Worm (Caenorhabditis elegans) whole organism, L3 larva: Measurements from ENCODE around the gene sdz-10.

Experiments used
- R02D3.7 ChIP-seq: fragments of 150-350 bp; optimal IDR thresholded peaks from 2 replicates; lab custom pipeline; 2014; ENCODE audit warnings: missing biosample characterization, missing genetic modification characterization
- ZK546.5 ChIP-seq: sonication (generic microtip); optimal IDR thresholded peaks from 2 replicates; lab custom pipeline; 2017; ENCODE audit warnings: missing biosample characterization, missing genetic modification characterization
- aly-2 ChIP-seq: fragments of 150-350 bp; optimal IDR thresholded peaks from 2 replicates; lab custom pipeline; 2014; ENCODE audit warnings: missing biosample characterization, missing genetic modification characterization
- ama-1 ChIP-seq: fragments of 150-350 bp; optimal IDR thresholded peaks from 2 replicates; lab custom pipeline; 2018
- ceh-16 ChIP-seq: sonication (generic microtip); optimal IDR thresholded peaks from 2 replicates; lab custom pipeline; 2017; ENCODE audit warnings: missing biosample characterization, missing genetic modification characterization
- ceh-82 ChIP-seq: fragments of 150-350 bp; optimal IDR thresholded peaks from 2 replicates; lab custom pipeline; 2014; ENCODE audit warnings: missing biosample characterization, missing genetic modification characterization
- daf-12 ChIP-seq: fragments of 150-350 bp; optimal IDR thresholded peaks from 2 replicates; lab custom pipeline; 2014; ENCODE audit warnings: missing biosample characterization, missing genetic modification reagents, missing genetic modification characterization
- egl-27 ChIP-seq: sonication (generic microtip); optimal IDR thresholded peaks from 4 replicates; lab custom pipeline; 2017; ENCODE audit warnings: missing biosample characterization, missing genetic modification reagents, missing genetic modification characterization
- egl-5 ChIP-seq: fragments of 150-350 bp; optimal IDR thresholded peaks from 2 replicates; lab custom pipeline; 2017; ENCODE audit warnings: missing biosample characterization, missing genetic modification reagents, missing genetic modification characterization, inconsistent platforms
- elt-1 ChIP-seq: fragments of 150-350 bp; optimal IDR thresholded peaks from 2 replicates; lab custom pipeline; 2014; ENCODE audit warnings: missing biosample characterization, missing genetic modification characterization
- elt-3 ChIP-seq, 3 experiments: fragments of 150-350 bp in 1 of 3; sonication (generic microtip) in 2 of 3; optimal IDR thresholded peaks; 2 replicates in 2 of 3; 4 replicates in 1 of 3; lab custom pipeline; 2014 to 2017; ENCODE audit warnings: missing biosample characterization in 3 of 3, missing genetic modification characterization in 3 of 3
- eor-1 ChIP-seq, 2 experiments: fragments of 150-350 bp; optimal IDR thresholded peaks; 2 replicates each; lab custom pipeline; 2014 to 2018; ENCODE audit warnings: missing biosample characterization in 2 of 2, missing genetic modification characterization in 2 of 2
- fkh-10 ChIP-seq: sonication (generic microtip); optimal IDR thresholded peaks from 2 replicates; lab custom pipeline; 2017; ENCODE audit warnings: missing biosample characterization, missing genetic modification reagents, missing genetic modification characterization
- jun-1 ChIP-seq: fragments of 150-350 bp; optimal IDR thresholded peaks from 2 replicates; lab custom pipeline; 2014; ENCODE audit warnings: missing biosample characterization, missing genetic modification reagents, missing genetic modification characterization
- lin-39 ChIP-seq: fragments of 150-350 bp; optimal IDR thresholded peaks from 2 replicates; lab custom pipeline; 2018; ENCODE audit warnings: missing biosample characterization, missing genetic modification reagents, missing genetic modification characterization
- mml-1 ChIP-seq: fragments of 150-350 bp; sonication (generic microtip); optimal IDR thresholded peaks from 3 replicates; lab custom pipeline; 2014; ENCODE audit warnings: missing biosample characterization, missing genetic modification characterization
- nfya-1 ChIP-seq: sonication (generic microtip); optimal IDR thresholded peaks from 2 replicates; lab custom pipeline; 2017; ENCODE audit warnings: missing genetic modification characterization, mild to moderate bottlenecking, missing compliant biosample characterization, antibody characterized with exemption, moderate library complexity; ENCODE audit not compliant: insufficient read depth
- nhr-11 ChIP-seq: fragments of 150-350 bp; optimal IDR thresholded peaks from 2 replicates; lab custom pipeline; 2014; ENCODE audit warnings: missing biosample characterization, missing genetic modification characterization
- nhr-12 ChIP-seq: fragments of 150-350 bp; optimal IDR thresholded peaks from 2 replicates; lab custom pipeline; 2014; ENCODE audit warnings: missing biosample characterization, missing genetic modification characterization
- nhr-23 ChIP-seq: fragments of 150-350 bp; optimal IDR thresholded peaks from 2 replicates; lab custom pipeline; 2014; ENCODE audit warnings: missing biosample characterization, missing genetic modification reagents, missing genetic modification characterization
- nhr-237 ChIP-seq: fragments of 150-350 bp; optimal IDR thresholded peaks from 2 replicates; lab custom pipeline; 2014; ENCODE audit warnings: missing biosample characterization, missing genetic modification characterization
- nhr-25 ChIP-seq: sonication (generic microtip); optimal IDR thresholded peaks from 2 replicates; lab custom pipeline; 2017; ENCODE audit warnings: missing biosample characterization, missing genetic modification characterization
- nhr-43 ChIP-seq: sonication (generic microtip); optimal IDR thresholded peaks from 2 replicates; lab custom pipeline; 2016; ENCODE audit warnings: mild to moderate bottlenecking, missing genetic modification characterization, missing compliant biosample characterization; ENCODE audit not compliant: poor library complexity, severe bottlenecking
- nhr-67 ChIP-seq: fragments of 150-350 bp; optimal IDR thresholded peaks from 2 replicates; lab custom pipeline; 2014; ENCODE audit warnings: missing biosample characterization, missing genetic modification characterization
- nhr-76 ChIP-seq: fragments of 150-350 bp; sonication (generic microtip); optimal IDR thresholded peaks from 5 replicates; lab custom pipeline; 2014; ENCODE audit warnings: missing biosample characterization, missing genetic modification characterization
- nhr-77 ChIP-seq: fragments of 150-350 bp; optimal IDR thresholded peaks from 2 replicates; lab custom pipeline; 2014; ENCODE audit warnings: missing biosample characterization, missing genetic modification characterization
- pqm-1 ChIP-seq: fragments of 150-350 bp; optimal IDR thresholded peaks from 2 replicates; lab custom pipeline; 2017; ENCODE audit warnings: missing biosample characterization, missing genetic modification characterization, inconsistent platforms
- tbx-2 ChIP-seq: sonication (generic microtip); optimal IDR thresholded peaks from 2 replicates; lab custom pipeline; 2016; ENCODE audit warnings: mild to moderate bottlenecking, missing genetic modification characterization, missing compliant biosample characterization
- unc-39 ChIP-seq: sonication (generic microtip); optimal IDR thresholded peaks from 4 replicates; lab custom pipeline; 2017; ENCODE audit warnings: missing biosample characterization, missing genetic modification characterization
- unc-62 ChIP-seq: fragments of 150-350 bp; sonication (generic microtip); optimal IDR thresholded peaks from 4 replicates; lab custom pipeline; 2014; ENCODE audit warnings: missing biosample characterization, missing genetic modification reagents, missing genetic modification characterization
- zag-1 ChIP-seq: fragments of 150-350 bp; optimal IDR thresholded peaks from 2 replicates; lab custom pipeline; 2014; ENCODE audit warnings: missing biosample characterization, missing genetic modification characterization
- ztf-11 ChIP-seq: fragments of 150-350 bp; optimal IDR thresholded peaks from 2 replicates; lab custom pipeline; 2014; ENCODE audit warnings: missing biosample characterization, missing genetic modification characterization
- ztf-4 ChIP-seq: fragments of 150-350 bp; optimal IDR thresholded peaks from 2 replicates; lab custom pipeline; 2014; ENCODE audit warnings: missing biosample characterization, missing genetic modification characterization

Gene sdz-10

DNA sequence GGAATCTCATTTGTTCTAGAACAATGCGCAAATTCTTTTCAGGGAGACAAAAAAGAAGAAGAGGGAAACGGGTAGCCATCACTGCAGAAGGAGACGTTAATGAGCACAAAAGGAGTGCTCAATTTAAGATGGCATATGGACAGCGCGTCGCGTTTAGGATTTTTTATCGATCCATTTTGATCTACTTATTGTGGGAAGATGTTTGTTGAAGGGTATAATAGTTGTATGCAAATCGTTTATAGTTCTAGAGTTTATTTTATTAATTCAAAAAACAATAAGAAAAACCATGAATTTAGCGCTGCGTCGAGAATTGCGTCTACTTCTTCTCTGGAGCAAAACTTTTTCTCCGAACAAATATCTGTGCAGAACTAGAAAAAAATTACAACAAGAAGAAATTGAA is 1.5 kb upstream of the sdz-10 start, which contains the start of gene sdz-9:
Gene sdz-9, minus strand, starts transcription at position 101 of the 400 bp plus-strand sequence.
- TF ChIP-seq nhr-25 (no peak), ZK546.5 (no peak), R02D3.7 (tag; lab: Kevin White, UChicago) (no peak), eor-1 (tag; optimal IDR thresholded peaks at IDR 0.05; lab: Kevin White, UChicago) (no peak)
- TF ChIP-seq, all 47 proteins: peak for 0

ce11 chrII:2770788-2771187 is 1.3 kb downstream of the sdz-10 start, which contains the start of gene fbxb-105:
fbxb-105 (minus strand) TSS chrII:2770888.
- no peak for TF ChIP-seq fkh-10
- TF ChIP-seq ceh-82 (tag; lab: Kevin White, UChicago): no peak
- no peak for TF ChIP-seq nhr-25
- TF ChIP-seq nhr-43: no peak
- no peak for TF ChIP-seq egl-5 (tag; lab: Kevin White, UChicago)
- TF ChIP-seq mml-1 (tag; lab: Kevin White, UChicago): no peak
- TF ChIP-seq jun-1 (tag; lab: Kevin White, UChicago): no peak
- TF ChIP-seq daf-12 (tag; lab: Kevin White, UChicago): no peak

DNA sequence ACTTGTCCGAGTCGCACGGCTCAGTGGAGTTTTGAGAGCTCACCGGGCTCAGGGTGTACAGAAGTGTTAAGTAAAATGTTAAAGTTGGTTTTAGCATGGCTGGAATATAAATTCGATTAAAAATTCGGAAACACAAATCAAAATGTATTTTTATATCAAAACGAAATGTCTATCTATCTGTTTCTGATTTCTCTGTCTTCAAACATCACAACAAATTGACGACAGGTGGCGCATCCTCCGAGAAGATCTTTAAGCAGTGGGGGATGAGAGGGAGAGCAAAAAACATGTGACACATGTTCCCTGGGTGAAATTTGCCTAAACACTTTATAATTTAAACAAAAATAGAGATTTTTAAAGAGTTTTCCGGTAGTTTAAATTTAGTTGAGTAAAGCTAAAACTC is 3.0 kb downstream of the sdz-10 start, which contains the start of gene F08D12.7:
Gene F08D12.7, minus strand, starts transcription at position 101 of the 400 bp plus-strand sequence.
- no peak for TF ChIP-seq egl-27 (tag; lab: Kevin White, UChicago)
- no peak for TF ChIP-seq nhr-76 (tag; lab: Kevin White, UChicago)
- TF ChIP-seq elt-3 (tag; optimal IDR thresholded peaks at IDR 0.05; lab: Kevin White, UChicago): no peak
- TF ChIP-seq lin-39 (tag; lab: Kevin White, UChicago): no peak
- no peak for TF ChIP-seq pqm-1
- no peak for TF ChIP-seq ZK546.5
- no peak for TF ChIP-seq nhr-67 (tag; lab: Kevin White, UChicago)
- no peak for TF ChIP-seq nhr-237 (tag; lab: Kevin White, UChicago)
- TF ChIP-seq elt-1 (tag; lab: Kevin White, UChicago): no peak
- no peak for TF ChIP-seq zag-1 (tag; lab: Kevin White, UChicago)
- TF ChIP-seq fkh-10: no peak

DNA sequence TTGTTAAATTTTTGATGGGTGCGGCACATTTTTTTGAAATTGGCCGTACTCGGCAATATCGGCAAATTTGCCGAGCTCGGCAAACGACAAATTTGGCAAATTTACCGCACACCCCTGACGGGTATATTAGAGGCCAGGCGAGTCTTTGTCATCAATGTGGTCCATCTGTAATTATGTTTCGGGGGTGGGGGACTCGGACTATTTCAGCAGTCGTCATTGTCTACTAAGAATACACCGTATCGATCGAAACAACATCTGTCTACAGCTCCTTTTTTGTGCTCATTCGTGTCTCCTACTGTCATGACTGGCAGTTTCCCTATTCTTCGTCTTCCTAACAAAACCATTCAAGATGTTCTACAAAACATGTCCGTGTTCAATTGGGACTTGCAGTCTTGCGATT is 5.7 kb downstream of the sdz-10 start, which contains the start of gene F08D12.15:
Gene F08D12.15, plus strand, starts transcription at position 301 of the 400 bp plus-strand sequence.
- TF ChIP-seq ama-1 (lab: Kevin White, UChicago) (no peak), nfya-1 (tag; lab: Kevin White, UChicago) (no peak), nhr-67 (tag; lab: Kevin White, UChicago) (no peak)

DNA sequence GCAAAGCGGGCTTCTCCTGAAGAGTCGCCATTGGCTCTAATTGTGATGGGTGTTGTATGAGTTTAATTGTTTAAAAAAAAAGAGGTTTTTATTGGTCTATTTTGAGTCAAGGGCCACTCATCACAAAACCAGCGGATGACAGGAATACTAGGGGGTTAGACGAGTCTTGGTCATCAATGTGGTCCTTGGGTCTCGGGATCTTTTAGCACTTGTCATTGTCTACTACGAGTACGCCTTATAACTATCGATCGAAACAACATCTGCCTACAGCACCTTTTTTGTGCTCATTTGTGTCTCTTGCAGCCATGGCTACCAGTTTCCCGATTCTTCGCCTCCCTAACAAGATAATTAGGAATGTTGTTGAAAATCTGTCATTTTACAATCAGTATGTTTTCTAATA is 7.4 kb downstream of the sdz-10 start, which contains the start of gene fbxb-108:
Gene fbxb-108, plus strand, starts transcription at position 301 of the 400 bp plus-strand sequence.
- TF ChIP-seq egl-5 (tag; lab: Kevin White, UChicago) (no peak), nfya-1 (tag; lab: Kevin White, UChicago) (no peak), ceh-82 (tag; lab: Kevin White, UChicago) (no peak), nhr-11 (tag; lab: Kevin White, UChicago) (no peak), aly-2 (tag; lab: Kevin White, UChicago) (no peak), nhr-23 (tag; lab: Kevin White, UChicago) (no peak), nhr-77 (no peak), zag-1 (tag; lab: Kevin White, UChicago) (no peak), ZK546.5 (no peak), unc-62 (GFP tag; lab: Kevin White, UChicago) (no peak), nhr-43 (no peak), R02D3.7 (tag; lab: Kevin White, UChicago) (no peak)

DNA sequence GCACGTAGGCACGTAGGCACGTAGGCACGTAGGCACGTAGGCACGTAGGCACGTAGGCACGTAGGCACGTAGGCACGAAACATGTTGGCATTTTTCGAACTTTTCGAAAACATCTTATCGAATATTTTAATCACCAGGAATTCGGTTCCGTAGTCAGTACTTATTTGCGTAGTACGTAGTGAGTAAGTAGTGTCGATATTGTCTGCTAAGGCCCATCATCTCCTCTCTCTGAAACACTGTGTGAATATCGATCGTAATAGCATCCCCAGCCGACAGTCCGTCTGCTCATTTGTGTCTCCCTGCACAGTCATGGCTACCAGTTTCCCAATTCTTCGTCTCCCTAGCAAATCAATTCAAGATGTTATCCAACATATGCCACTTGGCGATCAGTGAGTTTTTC is 10.0 kb downstream of the sdz-10 start, which contains the start of gene fbxb-106:
Gene fbxb-106, plus strand, starts transcription at position 301 of the 400 bp plus-strand sequence.
- TF ChIP-seq nhr-12 (tag; lab: Kevin White, UChicago): no peak
- TF ChIP-seq daf-12 (tag; lab: Kevin White, UChicago): no peak
- no peak for TF ChIP-seq tbx-2 (tag; lab: Kevin White, UChicago)
- TF ChIP-seq unc-39 (tag; lab: Kevin White, UChicago): no peak
- TF ChIP-seq zag-1 (tag; lab: Kevin White, UChicago): no peak
- no peak for TF ChIP-seq nhr-23 (tag; lab: Kevin White, UChicago)
- TF ChIP-seq ztf-4 (tag; lab: Kevin White, UChicago): no peak
- no peak for TF ChIP-seq egl-27 (tag; lab: Kevin White, UChicago)
- no peak for TF ChIP-seq pqm-1
- TF ChIP-seq elt-1 (tag; lab: Kevin White, UChicago): no peak
- TF ChIP-seq jun-1 (tag; lab: Kevin White, UChicago): no peak
- no peak for TF ChIP-seq fkh-10
- TF ChIP-seq nhr-43: no peak
- no peak for TF ChIP-seq ztf-11 (tag; lab: Kevin White, UChicago)
- no peak for TF ChIP-seq ceh-16 (tag; lab: Kevin White, UChicago)
- no peak for TF ChIP-seq egl-5 (tag; lab: Kevin White, UChicago)
- TF ChIP-seq aly-2 (tag; lab: Kevin White, UChicago): no peak
